Fruit fly (Drosophila melanogaster): ENCODE measurements around the gene CG13983.

DNA sequence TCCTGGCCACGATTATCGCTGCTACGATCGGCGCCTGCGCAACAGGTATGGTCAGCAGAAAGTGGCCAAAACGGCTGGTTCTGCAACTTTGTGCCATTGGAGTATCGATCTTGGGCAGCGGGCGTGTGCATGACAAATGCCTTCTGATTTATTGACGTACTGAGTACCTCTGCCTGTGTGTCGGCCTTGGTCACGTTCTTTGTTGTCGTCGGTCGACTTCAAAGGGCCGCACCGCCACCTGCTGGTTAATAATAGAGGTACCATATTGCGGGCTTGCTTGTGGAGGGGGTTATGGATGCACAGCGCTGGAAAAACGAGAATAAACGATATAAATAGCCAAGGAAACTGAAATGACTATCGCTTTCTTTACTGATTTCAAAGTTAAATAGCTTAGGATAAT, 4.7 kb downstream of the CG13983 start:
- TF ChIP-seq Eip75B (GFP tag; optimal IDR thresholded peaks at IDR 0.05): no peak
- no peak for TF ChIP-seq Sox102F (GFP tag; optimal IDR thresholded peaks at IDR 0.05)
